Worm (Caenorhabditis elegans): ENCODE measurements around the gene Y17G7B.20.

Y17G7B.20 gene

ce11 chrII:11964847-11965246 lies 14.8 kb downstream of the Y17G7B.20 start:
- no peak for TF ChIP-seq F10B5.3 (tag; optimal IDR thresholded peaks at IDR 0.05)
- no peak for TF ChIP-seq fos-1 (tag; optimal IDR thresholded peaks at IDR 0.05)
- TF ChIP-seq sdz-12 (GFP tag; optimal IDR thresholded peaks at IDR 0.05): peak; percentile 28
- TF ChIP-seq duxl-1 (tag; optimal IDR thresholded peaks at IDR 0.05; ENCODE audit: poor library complexity): no peak
- peak; percentile 70; the same call in 1 of the 2 replicates for TF ChIP-seq arid-1 (GFP tag; conservative IDR thresholded peaks at IDR 0.05)
- TF ChIP-seq pha-4 (GFP tag; IDR thresholded peaks at IDR 0.05): no peak
- no peak for TF ChIP-seq pha-4 (tag; optimal IDR thresholded peaks at IDR 0.05)
- no peak for TF ChIP-seq vab-7 (GFP tag; IDR thresholded peaks at IDR 0.05)
- no peak for TF ChIP-seq mep-1 (tag; optimal IDR thresholded peaks at IDR 0.05)
- TF ChIP-seq nhr-28 (tag; optimal IDR thresholded peaks at IDR 0.05): no peak
- no peak for TF ChIP-seq daf-16 (GFP tag; optimal IDR thresholded peaks at IDR 0.05)
- TF ChIP-seq daf-16 (tag; optimal IDR thresholded peaks at IDR 0.05): no peak
- TF ChIP-seq zip-2 (tag; optimal IDR thresholded peaks at IDR 0.05): no peak
- no peak for TF ChIP-seq saeg-2 (GFP tag; IDR thresholded peaks at IDR 0.05)
- no peak for TF ChIP-seq attf-4 (tag; optimal IDR thresholded peaks at IDR 0.05)
- TF ChIP-seq egl-27 (tag; optimal IDR thresholded peaks at IDR 0.05): no peak
- no peak for TF ChIP-seq snpc-4 (tag; optimal IDR thresholded peaks at IDR 0.05)
- no peak for TF ChIP-seq zag-1 (tag; optimal IDR thresholded peaks at IDR 0.05)
- no peak for TF ChIP-seq ceh-20 (GFP tag; IDR thresholded peaks at IDR 0.05)
- no peak for TF ChIP-seq hmg-1.1 (GFP tag; IDR thresholded peaks at IDR 0.05)
- no peak for TF ChIP-seq F49E8.2 (tag; optimal IDR thresholded peaks at IDR 0.05; ENCODE audit: borderline replicate concordance)
- no peak for TF ChIP-seq zfp-2 (tag; optimal IDR thresholded peaks at IDR 0.05)
- no peak for TF ChIP-seq mes-2 (tag; optimal IDR thresholded peaks at IDR 0.05; ENCODE audit: poor library complexity, severe bottlenecking)
- peak; percentile 2 for TF ChIP-seq hlh-11 (tag; optimal IDR thresholded peaks at IDR 0.05)
- TF ChIP-seq ces-1 (GFP tag; optimal IDR thresholded peaks at IDR 0.05): no peak
- no peak for TF ChIP-seq nhr-25 (tag; optimal IDR thresholded peaks at IDR 0.05; ENCODE audit: borderline replicate concordance, insufficient read depth)
- no peak for TF ChIP-seq hif-1 (tag; optimal IDR thresholded peaks at IDR 0.05)
- no peak for TF ChIP-seq ceh-44 (GFP tag; IDR thresholded peaks at IDR 0.05)
- peak; percentile 14; the same call in 1 of the 2 replicates for TF ChIP-seq lin-38 (GFP tag; IDR thresholded peaks at IDR 0.05)
- no peak for TF ChIP-seq rbr-2 (tag; optimal IDR thresholded peaks at IDR 0.05)
- TF ChIP-seq ceh-82 (tag; optimal IDR thresholded peaks at IDR 0.05): no peak
- no peak for TF ChIP-seq dve-1 (tag; optimal IDR thresholded peaks at IDR 0.05; ENCODE audit: insufficient read depth)
- TF ChIP-seq madf-5 (GFP tag; IDR thresholded peaks at IDR 0.05): no peak
- TF ChIP-seq php-3 (GFP tag; IDR thresholded peaks at IDR 0.05): no peak
- TF ChIP-seq unc-62 (GFP tag; optimal IDR thresholded peaks at IDR 0.05 in 1 of 2): peak in 1 of 2 experiments; percentile 72
- TF ChIP-seq unc-62 (tag; optimal IDR thresholded peaks at IDR 0.05): no peak
- no peak for TF ChIP-seq unc-39 (tag; optimal IDR thresholded peaks at IDR 0.05)
- TF ChIP-seq unc-130 (GFP tag; optimal IDR thresholded peaks at IDR 0.05): no peak
- peak; percentile 87 for TF ChIP-seq ama-1 (optimal IDR thresholded peaks at IDR 0.05)
- no peak for TF ChIP-seq ctbp-1 (GFP tag; IDR thresholded peaks at IDR 0.05)
- TF ChIP-seq lin-1 (GFP tag; IDR thresholded peaks at IDR 0.05): peak; percentile 32; the same call in 1 of the 2 replicates
- 0 out of 2 replicates have a peak, but pooled peaks have one; percentile 13 for TF ChIP-seq dmd-6 (GFP tag; IDR thresholded peaks at IDR 0.05)
- no peak for TF ChIP-seq T26A8.4 (GFP tag; IDR thresholded peaks at IDR 0.05)
- no peak for TF ChIP-seq ZK546.5 (tag; optimal IDR thresholded peaks at IDR 0.05)
- no peak for TF ChIP-seq F37D6.2 (tag; optimal IDR thresholded peaks at IDR 0.05)
- TF ChIP-seq F44E2.7 (GFP tag; IDR thresholded peaks at IDR 0.05): no peak
- TF ChIP-seq set-16 (GFP tag; IDR thresholded peaks at IDR 0.05): no peak
- TF ChIP-seq R02D3.7 (tag; optimal IDR thresholded peaks at IDR 0.05): no peak
- TF ChIP-seq F26F4.8 (GFP tag; conservative IDR thresholded peaks at IDR 0.05): 0 out of 2 replicates have a peak, but pooled peaks have one; percentile 51
- 0 out of 2 replicates have a peak, but pooled peaks have one; percentile 38 for TF ChIP-seq egl-43 (GFP tag; IDR thresholded peaks at IDR 0.05)
- TF ChIP-seq aha-1 (tag): peak; percentile 81
- TF ChIP-seq ztf-11 (tag; optimal IDR thresholded peaks at IDR 0.05): no peak
- TF ChIP-seq ztf-7 (tag; optimal IDR thresholded peaks at IDR 0.05): no peak

Measured in whole organism, L4 larva.